Worm (Caenorhabditis elegans) whole organism, late embryonic: ENCODE data around the gene srh-194.
A peak's percentile ranks its signal among the peaks of the same experiment; 100 is the strongest.
"Not testable (repeated sequence)": the region's sequence is repeated elsewhere in the genome, so short reads cannot be mapped to it uniquely, and the experiment has no call there.

Experiments used
- C08G9.2 ChIP-seq: sonication (generic microtip); optimal IDR thresholded peaks from 2 replicates; lab custom pipeline; 2016; ENCODE audit warnings: mild to moderate bottlenecking, missing genetic modification characterization, moderate library complexity, missing compliant biosample characterization
- C38D4.7 ChIP-seq: fragments of 200-800 bp; sonication (Bioruptor generic); optimal IDR thresholded peaks from 2 replicates; lab custom pipeline; 2018; ENCODE audit warnings: mild to moderate bottlenecking, missing genetic modification characterization, moderate library complexity, missing compliant biosample characterization
- K09A11.1 ChIP-seq: sonication (generic microtip); optimal IDR thresholded peaks from 2 replicates; lab custom pipeline; 2017; ENCODE audit warnings: antibody characterized with exemption, mild to moderate bottlenecking, missing genetic modification characterization, missing compliant biosample characterization; ENCODE audit not compliant: insufficient read depth
- T23F11.4 ChIP-seq: fragments of 200-800 bp; sonication (Bioruptor generic); optimal IDR thresholded peaks from 2 replicates; lab custom pipeline; 2018; ENCODE audit warnings: mild to moderate bottlenecking, missing genetic modification characterization, missing compliant biosample characterization
- Y22D7AL.16 ChIP-seq: sonication (generic microtip); optimal IDR thresholded peaks from 2 replicates; lab custom pipeline; 2016; ENCODE audit warnings: missing genetic modification characterization, missing compliant biosample characterization
- ahr-1 ChIP-seq: sonication (generic microtip); optimal IDR thresholded peaks from 2 replicates; lab custom pipeline; 2016; ENCODE audit warnings: missing genetic modification characterization, missing compliant biosample characterization
- ceh-14 ChIP-seq: sonication (generic microtip); optimal IDR thresholded peaks from 2 replicates; lab custom pipeline; 2016; ENCODE audit warnings: missing genotype, missing genetic modification characterization, missing compliant biosample characterization
- ceh-22 ChIP-seq: sonication (generic microtip); optimal IDR thresholded peaks from 2 replicates; lab custom pipeline; 2017; ENCODE audit warnings: missing biosample characterization, missing genetic modification characterization
- ceh-30 ChIP-seq: fragments of 150-350 bp; optimal IDR thresholded peaks from 2 replicates; lab custom pipeline; 2014; ENCODE audit warnings: missing biosample characterization, missing genetic modification characterization
- ceh-34 ChIP-seq: sonication (generic microtip); optimal IDR thresholded peaks from 2 replicates; lab custom pipeline; 2016; ENCODE audit warnings: mild to moderate bottlenecking, missing genetic modification characterization, missing compliant biosample characterization
- ceh-45 ChIP-seq: fragments of 200-800 bp; sonication (Bioruptor generic); IDR thresholded peaks from 2 replicates; pipeline ENCODE4 v1.3.6; 2022; ENCODE audit warnings: missing genetic modification reagents, missing genetic modification characterization, missing compliant biosample characterization
- ceh-48 ChIP-seq: sonication (generic microtip); optimal IDR thresholded peaks from 2 replicates; lab custom pipeline; 2016; ENCODE audit warnings: missing genetic modification characterization, inconsistent platforms, missing compliant biosample characterization
- ceh-9 ChIP-seq: sonication (generic microtip); optimal IDR thresholded peaks from 2 replicates; lab custom pipeline; 2016; ENCODE audit warnings: mild to moderate bottlenecking, missing genetic modification characterization, inconsistent platforms, missing compliant biosample characterization
- dmd-4 ChIP-seq: sonication (generic microtip); optimal IDR thresholded peaks from 2 replicates; lab custom pipeline; 2016; ENCODE audit warnings: borderline replicate concordance, missing genetic modification characterization, missing compliant biosample characterization
- dve-1 ChIP-seq: sonication (generic microtip); optimal IDR thresholded peaks from 2 replicates; lab custom pipeline; 2017; ENCODE audit warnings: antibody characterized with exemption, mild to moderate bottlenecking, missing genetic modification characterization, missing compliant biosample characterization
- elt-2 ChIP-seq: sonication (generic microtip); optimal IDR thresholded peaks from 2 replicates; lab custom pipeline; 2016; ENCODE audit warnings: missing genetic modification reagents, missing genetic modification characterization, missing compliant biosample characterization
- lin-11 ChIP-seq: fragments of 200-800 bp; sonication (Bioruptor generic); optimal IDR thresholded peaks from 2 replicates; lab custom pipeline; 2018; ENCODE audit warnings: mild to moderate bottlenecking, missing genetic modification characterization, missing compliant biosample characterization
- mec-3 ChIP-seq: sonication (generic microtip); optimal IDR thresholded peaks from 2 replicates; lab custom pipeline; 2016; ENCODE audit warnings: borderline replicate concordance, missing genetic modification characterization, missing compliant biosample characterization
- nfya-1 ChIP-seq: sonication (generic microtip); optimal IDR thresholded peaks from 2 replicates; lab custom pipeline; 2017; ENCODE audit warnings: missing genetic modification characterization, mild to moderate bottlenecking, missing compliant biosample characterization, antibody characterized with exemption, moderate library complexity
- npax-4 ChIP-seq: sonication (generic microtip); optimal IDR thresholded peaks from 2 replicates; lab custom pipeline; 2016; ENCODE audit warnings: missing genetic modification characterization, missing compliant biosample characterization
- pros-1 ChIP-seq: fragments of 150-350 bp; optimal IDR thresholded peaks from 2 replicates; lab custom pipeline; 2014; ENCODE audit warnings: missing biosample characterization, missing genetic modification reagents, missing genetic modification characterization
- ref-2 ChIP-seq: sonication (generic microtip); optimal IDR thresholded peaks from 2 replicates; lab custom pipeline; 2016; ENCODE audit warnings: missing genetic modification characterization, missing compliant biosample characterization
- rnt-1 ChIP-seq: sonication (generic microtip); optimal IDR thresholded peaks from 2 replicates; lab custom pipeline; 2016; ENCODE audit warnings: missing genetic modification characterization, missing compliant biosample characterization
- sox-4 ChIP-seq: sonication (generic microtip); optimal IDR thresholded peaks from 2 replicates; lab custom pipeline; 2017; ENCODE audit warnings: mild to moderate bottlenecking, missing genetic modification characterization, inconsistent platforms, missing compliant biosample characterization
- syd-9 ChIP-seq: sonication (generic microtip); optimal IDR thresholded peaks from 2 replicates; lab custom pipeline; 2016; ENCODE audit warnings: mild to moderate bottlenecking, missing genetic modification characterization, moderate library complexity, missing compliant biosample characterization
- ttx-3 ChIP-seq: sonication (generic microtip); optimal IDR thresholded peaks from 2 replicates; lab custom pipeline; 2016; ENCODE audit warnings: missing genetic modification reagents, missing genetic modification characterization, missing compliant biosample characterization
- unc-3 ChIP-seq, 2 experiments: fragments of 200-800 bp in 1 of 2; sonication (Bioruptor generic) in 1 of 2; sonication (generic microtip) in 1 of 2; conservative IDR thresholded peaks in 1 of 2; optimal IDR thresholded peaks in 1 of 2; 2 replicates each; pipeline versions ENCODE4 v1.3.6 to Lab custom; 2016 to 2022; ENCODE audit warnings: missing compliant biosample characterization in 2 of 2, missing genetic modification characterization in 2 of 2, missing genetic modification reagents in 1 of 2
- unc-42 ChIP-seq: sonication (generic microtip); optimal IDR thresholded peaks from 2 replicates; lab custom pipeline; 2016; ENCODE audit warnings: missing genotype, missing genetic modification characterization, missing compliant biosample characterization
- unc-55 ChIP-seq: sonication (generic microtip); optimal IDR thresholded peaks from 2 replicates; lab custom pipeline; 2017; ENCODE audit warnings: missing biosample characterization, missing genetic modification reagents, missing genetic modification characterization
- ztf-16 ChIP-seq: sonication (generic microtip); optimal IDR thresholded peaks from 2 replicates; lab custom pipeline; 2017; ENCODE audit warnings: missing genetic modification characterization, missing compliant biosample characterization

The srh-194 gene

ce11 chrV:4293425-4293824 is at the start of gene srh-194:
TSS of gene srh-194 (minus strand) at chrV:4293525.
- TF ChIP-seq ceh-30 (tag; lab: Kevin White, UChicago); nfya-1 (tag; lab: Kevin White, UChicago); mec-3: not testable (repeated sequence)

- TF ChIP-seq T23F11.4 (GFP tag; lab: Kevin White, UChicago) (no peak), rnt-1 (tag; lab: Kevin White, UChicago) (no peak)
- TF ChIP-seq, all 69 proteins: peak for 0
Observed at ce11 chrV:4341736-4342135, 48.4 kb upstream of the srh-194 start.

- TF ChIP-seq pros-1 (tag; lab: Kevin White, UChicago) (no peak), T23F11.4 (GFP tag; lab: Kevin White, UChicago) (no peak), lin-11 (tag; lab: Kevin White, UChicago) (no peak)
Observed at ce11 chrV:4341208-4341607, 47.9 kb upstream of the srh-194 start, which contains the start of gene glrx-3. TSS of gene glrx-3 (minus strand) at chrV:4341308.

- TF ChIP-seq ztf-16 (tag; lab: Kevin White, UChicago) (no peak), ttx-3 (no peak), ceh-34 (tag; lab: Kevin White, UChicago) (no peak)
Observed at ce11 chrV:4339479-4339878, 46.2 kb upstream of the srh-194 start.

ce11 chrV:4336462-4336861 is 43.1 kb upstream of the srh-194 start, which contains the start of gene irld-1:
TSS of gene irld-1 (plus strand) at chrV:4336762.
- TF ChIP-seq Y22D7AL.16, C08G9.2, ceh-14 (tag; lab: Kevin White, UChicago): not testable (repeated sequence)

- TF ChIP-seq ceh-45 (GFP tag; lab: Robert Waterston, UW): 0 out of 2 replicates have a peak, but pooled peaks have one; percentile 26
- TF ChIP-seq unc-3 (GFP tag; conservative IDR thresholded peaks at IDR 0.05; lab: Robert Waterston, UW): 0 out of 2 replicates have a peak, but pooled peaks have one; percentile 33
- not testable (repeated sequence) for TF ChIP-seq unc-3 (tag; optimal IDR thresholded peaks at IDR 0.05; lab: Kevin White, UChicago)
- TF ChIP-seq, all 69 proteins: peak for 2; not testable (repeated sequence) for 67
Observed at ce11 chrV:4333518-4333917, 40.2 kb upstream of the srh-194 start.

ce11 chrV:4332450-4332849 is 39.1 kb upstream of the srh-194 start, which contains the start of gene oac-12:
TSS of gene oac-12 (minus strand) at chrV:4332550.
- TF ChIP-seq rnt-1 (tag; lab: Kevin White, UChicago) (no peak), ceh-9 (tag; lab: Kevin White, UChicago) (no peak), ceh-48 (tag; lab: Kevin White, UChicago) (no peak), unc-55 (GFP tag; lab: Kevin White, UChicago) (no peak), unc-42 (tag; lab: Kevin White, UChicago) (no peak), ceh-22 (no peak), C08G9.2 (tag; lab: Kevin White, UChicago) (no peak), C38D4.7 (GFP tag; lab: Kevin White, UChicago) (no peak), sox-4 (no peak), dmd-4 (no peak), T23F11.4 (GFP tag; lab: Kevin White, UChicago) (no peak), ref-2 (tag; lab: Kevin White, UChicago) (no peak)
- TF ChIP-seq, all 69 proteins: peak for 0

- TF ChIP-seq ahr-1 (tag; lab: Kevin White, UChicago) (no peak), npax-4 (tag; lab: Kevin White, UChicago) (no peak), pros-1 (tag; lab: Kevin White, UChicago) (no peak), elt-2 (tag; lab: Kevin White, UChicago) (no peak), dve-1 (tag; lab: Kevin White, UChicago) (no peak), syd-9 (tag; lab: Kevin White, UChicago) (no peak), unc-42 (tag; lab: Kevin White, UChicago) (no peak), K09A11.1 (tag; lab: Kevin White, UChicago) (no peak)
Observed at ce11 chrV:4330820-4331219, 37.5 kb upstream of the srh-194 start.
